Worm (Caenorhabditis elegans): ENCODE data around the gene ran-2.

ran-2 gene

ce11 chrIII:7973968-7974607 lies 40.8 kb downstream of the ran-2 start (continued):
- TF ChIP-seq dsc-1 (tag; optimal IDR thresholded peaks at IDR 0.05) (no peak), lir-3 (tag; optimal IDR thresholded peaks at IDR 0.05; ENCODE audit: poor library complexity) (no peak), ceh-8 (GFP tag; optimal IDR thresholded peaks at IDR 0.05) (no peak), sox-4 (tag; optimal IDR thresholded peaks at IDR 0.05) (no peak), jun-1 (tag; optimal IDR thresholded peaks at IDR 0.05) (no peak), lin-14 (GFP tag; optimal IDR thresholded peaks at IDR 0.05) (peak; percentile 57), isw-1 (GFP tag; IDR thresholded peaks at IDR 0.05) (no peak), lin-39 (tag; optimal IDR thresholded peaks at IDR 0.05) (no peak), nhr-85 (tag) (peak; percentile 70), pag-3 (tag; optimal IDR thresholded peaks at IDR 0.05; ENCODE audit: borderline replicate concordance, insufficient read depth) (no peak), unc-86 (tag; optimal IDR thresholded peaks at IDR 0.05) (no peak), egl-13 (tag; optimal IDR thresholded peaks at IDR 0.05) (no peak), lsy-2 (tag; optimal IDR thresholded peaks at IDR 0.05) (peak in 1 of 2 experiments; percentile 19), ceh-90 (tag; optimal IDR thresholded peaks at IDR 0.05) (no peak), unc-30 (tag; optimal IDR thresholded peaks at IDR 0.05) (no peak), tbx-2 (tag; optimal IDR thresholded peaks at IDR 0.05) (peak; percentile 44), sptf-1 (tag; optimal IDR thresholded peaks at IDR 0.05) (no peak), grh-1 (GFP tag; IDR thresholded peaks at IDR 0.05) (no peak), mab-9 (GFP tag; IDR thresholded peaks at IDR 0.05) (no peak), nhr-47 (tag; optimal IDR thresholded peaks at IDR 0.05) (no peak), nhr-11 (tag; optimal IDR thresholded peaks at IDR 0.05) (no peak), efl-3 (GFP tag; optimal IDR thresholded peaks at IDR 0.05) (no peak), pax-3 (tag; optimal IDR thresholded peaks at IDR 0.05) (no peak), nhr-19 (GFP tag; conservative IDR thresholded peaks at IDR 0.05) (peak; percentile 69), F16B12.6 (tag; optimal IDR thresholded peaks at IDR 0.05) (no peak), swsn-7 (tag; optimal IDR thresholded peaks at IDR 0.05) (no peak), lin-13 (GFP tag; optimal IDR thresholded peaks at IDR 0.05) (no peak), dpl-1 (GFP tag; optimal IDR thresholded peaks at IDR 0.05) (peak in 2 of 3 experiments; percentile 13 to 19), aly-2 (tag; optimal IDR thresholded peaks at IDR 0.05) (no peak), ama-1 (optimal IDR thresholded peaks at IDR 0.05) (peak; percentile 27), xbp-1 (tag; optimal IDR thresholded peaks at IDR 0.05) (peak; percentile 4), nhr-90 (tag; optimal IDR thresholded peaks at IDR 0.05; ENCODE audit: poor library complexity) (no peak), nhr-76 (tag; optimal IDR thresholded peaks at IDR 0.05) (no peak), nhr-12 (tag; optimal IDR thresholded peaks at IDR 0.05) (no peak), elt-3 (tag; optimal IDR thresholded peaks at IDR 0.05) (peak in 3 of 6 experiments; percentile 8 to 40 (median 8)), fkh-8 (tag; optimal IDR thresholded peaks at IDR 0.05) (no peak), skn-1 (tag; optimal IDR thresholded peaks at IDR 0.05) (no peak), nhr-28 (tag; optimal IDR thresholded peaks at IDR 0.05) (no peak), irx-1 (tag; optimal IDR thresholded peaks at IDR 0.05) (no peak), mef-2 (tag; optimal IDR thresholded peaks at IDR 0.05) (no peak), ceh-82 (tag; optimal IDR thresholded peaks at IDR 0.05) (no peak), zip-4 (GFP tag; optimal IDR thresholded peaks at IDR 0.05) (no peak), mdl-1 (tag; optimal IDR thresholded peaks at IDR 0.05) (peak in 1 of 2 experiments; percentile 3), egl-27 (tag; optimal IDR thresholded peaks at IDR 0.05) (no peak), hpl-2 (GFP tag; optimal IDR thresholded peaks at IDR 0.05) (no peak), lin-15B (tag; optimal IDR thresholded peaks at IDR 0.05) (no peak), lin-35 (GFP tag; optimal IDR thresholded peaks at IDR 0.05) (peak in 1 of 2 experiments; percentile 39), unc-130 (tag; optimal IDR thresholded peaks at IDR 0.05) (no peak), sup-37 (GFP tag; optimal IDR thresholded peaks at IDR 0.05) (no peak), Y116A8C.19 (tag; optimal IDR thresholded peaks at IDR 0.05; ENCODE audit: borderline replicate concordance) (no peak), snu-23 (GFP tag; optimal IDR thresholded peaks at IDR 0.05) (peak; percentile 50), ztf-11 (tag; optimal IDR thresholded peaks at IDR 0.05) (no peak)
